Worm (Caenorhabditis elegans): ENCODE data around the gene spe-10.

- no peak for TF ChIP-seq sptf-2 (GFP tag; optimal IDR thresholded peaks at IDR 0.05)
- TF ChIP-seq F57A8.1 (GFP tag; optimal IDR thresholded peaks at IDR 0.05), result no peak
- TF ChIP-seq hmg-1.2 (GFP tag; IDR thresholded peaks at IDR 0.05), result no peak
- no peak for TF ChIP-seq him-1 (tag; optimal IDR thresholded peaks at IDR 0.05)
- no peak for TF ChIP-seq egl-44 (GFP tag; IDR thresholded peaks at IDR 0.05)
- no peak for TF ChIP-seq snpc-4 (GFP tag; optimal IDR thresholded peaks at IDR 0.05)
- TF ChIP-seq snpc-4 (tag; optimal IDR thresholded peaks at IDR 0.05), result no peak
- TF ChIP-seq tbx-9 (tag; optimal IDR thresholded peaks at IDR 0.05; ENCODE audit: borderline replicate concordance), result no peak
- TF ChIP-seq C06A6.2 (GFP tag; conservative IDR thresholded peaks at IDR 0.05), result no peak
Measured at ce11 chrV:10425098-10425497, 41.0 kb downstream of the spe-10 start, which contains the start of gene col-12.
